Worm (Caenorhabditis elegans) whole organism, midembryonic: ENCODE measurements around the gene dph-7.

Experiments
- cog-1 ChIP-seq: sonication (generic microtip); optimal IDR thresholded peaks from 2 replicates; lab custom pipeline; 2016; ENCODE audit warnings: missing genetic modification characterization, missing compliant biosample characterization
- flt-1 ChIP-seq: fragments of 200-800 bp; sonication (Bioruptor generic); IDR thresholded peaks from 2 replicates; pipeline ENCODE4 v1.3.6; 2022; ENCODE audit warnings: missing genetic modification characterization, missing compliant biosample characterization
- klf-2 ChIP-seq: fragments of 200-800 bp; sonication (Bioruptor generic); conservative IDR thresholded peaks from 2 replicates; pipeline ENCODE4 v1.3.6; 2022; ENCODE audit warnings: missing genetic modification reagents, missing genetic modification characterization, missing compliant biosample characterization
- tab-1 ChIP-seq: fragments of 200-800 bp; sonication (Bioruptor generic); IDR thresholded peaks from 2 replicates; pipeline ENCODE4 v1.3.6; 2022; ENCODE audit warnings: missing genetic modification characterization, missing compliant biosample characterization
- ztf-23 ChIP-seq: fragments of 200-800 bp; sonication (Bioruptor generic); IDR thresholded peaks from 2 replicates; pipeline ENCODE4 v1.3.6; 2022; ENCODE audit warnings: missing genetic modification reagents, missing genetic modification characterization, missing compliant biosample characterization
- ztf-29 ChIP-seq: fragments of 200-800 bp; sonication (Bioruptor generic); IDR thresholded peaks from 2 replicates; pipeline ENCODE4 v1.3.6; 2022; ENCODE audit warnings: missing genetic modification reagents, missing genetic modification characterization, missing compliant biosample characterization

ce11 chrIII:13348891-13349290, 34.0 kb downstream of the dph-7 start:
- TF ChIP-seq cog-1 (no peak), tab-1 (no peak), ztf-23 (GFP tag; lab: Robert Waterston, UW) (no peak), klf-2 (GFP tag; lab: Robert Waterston, UW) (no peak), flt-1 (GFP tag; lab: Robert Waterston, UW) (no peak), ztf-29 (no peak)
